Worm (Caenorhabditis elegans) whole organism, mixed stage, embryonic: ENCODE measurements around the gene T10B5.8.
A peak's percentile ranks its signal among the peaks of the same experiment; 100 is the strongest.

ENCODE experiments used
- blmp-1 ChIP-seq: fragments of 150-350 bp; optimal IDR thresholded peaks from 2 replicates; lab custom pipeline; 2014; ENCODE audit warnings: missing biosample characterization, missing genetic modification characterization
- ceh-39 ChIP-seq: fragments of 150-350 bp; optimal IDR thresholded peaks from 2 replicates; lab custom pipeline; 2014; ENCODE audit warnings: missing biosample characterization, missing genetic modification characterization
- cnd-1 ChIP-seq: fragments of 200-800 bp; sonication (Bioruptor generic); optimal IDR thresholded peaks from 2 replicates; lab custom pipeline; 2018; ENCODE audit warnings: mild to moderate bottlenecking, missing genetic modification characterization, missing compliant biosample characterization
- elt-1 ChIP-seq: sonication (generic microtip); optimal IDR thresholded peaks from 2 replicates; lab custom pipeline; 2017; ENCODE audit warnings: missing genetic modification characterization, mild to moderate bottlenecking, missing compliant biosample characterization, antibody characterized with exemption, moderate library complexity, borderline replicate concordance; ENCODE audit not compliant: insufficient read depth
- elt-3 ChIP-seq: fragments of 150-350 bp; optimal IDR thresholded peaks from 2 replicates; lab custom pipeline; 2014; ENCODE audit warnings: missing biosample characterization, missing genetic modification characterization
- flh-1 ChIP-seq: fragments of 200-800 bp; sonication (Bioruptor generic); optimal IDR thresholded peaks from 2 replicates; lab custom pipeline; 2018; ENCODE audit warnings: mild to moderate bottlenecking, missing genetic modification characterization, moderate library complexity, missing compliant biosample characterization
- hlh-1 ChIP-seq: fragments of 150-350 bp; optimal IDR thresholded peaks from 2 replicates; lab custom pipeline; 2014; ENCODE audit warnings: missing biosample characterization, missing genetic modification reagents, missing genetic modification characterization
- lsy-2 ChIP-seq: fragments of 150-350 bp; optimal IDR thresholded peaks from 2 replicates; lab custom pipeline; 2014; ENCODE audit warnings: missing biosample characterization, missing genetic modification characterization
- mep-1 ChIP-seq: fragments of 150-350 bp; optimal IDR thresholded peaks from 2 replicates; lab custom pipeline; 2017; ENCODE audit warnings: missing biosample characterization, missing genetic modification reagents, missing genetic modification characterization, inconsistent platforms
- nhr-28 ChIP-seq: fragments of 150-350 bp; optimal IDR thresholded peaks from 2 replicates; lab custom pipeline; 2014; ENCODE audit warnings: missing biosample characterization, missing genetic modification characterization
- pha-4 ChIP-seq: fragments of 150-350 bp; optimal IDR thresholded peaks from 2 replicates; lab custom pipeline; 2018; ENCODE audit warnings: missing biosample characterization, missing genetic modification reagents, missing genetic modification characterization
- sptf-1 ChIP-seq: sonication (generic microtip); optimal IDR thresholded peaks from 2 replicates; lab custom pipeline; 2017; ENCODE audit warnings: mild to moderate bottlenecking, missing genetic modification characterization, moderate library complexity, missing compliant biosample characterization
- tbx-8 ChIP-seq: fragments of 200-800 bp; sonication (Bioruptor generic); optimal IDR thresholded peaks from 2 replicates; lab custom pipeline; 2018; ENCODE audit warnings: mild to moderate bottlenecking, missing genetic modification characterization, moderate library complexity, missing compliant biosample characterization
- unc-120 ChIP-seq: sonication (generic microtip); optimal IDR thresholded peaks from 2 replicates; lab custom pipeline; 2017; ENCODE audit warnings: missing genetic modification characterization, missing compliant biosample characterization; ENCODE audit not compliant: poor library complexity, severe bottlenecking

Gene T10B5.8

ce11 chrV:1886997-1887396, 45.2 kb downstream of the T10B5.8 start:
- TF ChIP-seq ceh-39 (tag; lab: Kevin White, UChicago) (no peak), flh-1 (GFP tag; lab: Kevin White, UChicago) (no peak), pha-4 (tag; lab: Kevin White, UChicago) (no peak), elt-1 (tag; lab: Kevin White, UChicago) (no peak), sptf-1 (no peak), mep-1 (no peak), nhr-28 (tag; lab: Kevin White, UChicago) (no peak), unc-120 (tag; lab: Kevin White, UChicago) (no peak), cnd-1 (tag; lab: Kevin White, UChicago) (no peak), hlh-1 (no peak)

ce11 chrV:1888299-1888698, 46.5 kb downstream of the T10B5.8 start:
- TF ChIP-seq tbx-8 (GFP tag; lab: Kevin White, UChicago): no peak

- peak; percentile 48 for TF ChIP-seq hlh-1
- no peak for TF ChIP-seq blmp-1 (tag; lab: Kevin White, UChicago)
These were observed 48.2 kb downstream of the T10B5.8 start for ce11 chrV:1889996-1890395.

ce11 chrV:1892567-1893277, 50.9 kb downstream of the T10B5.8 start, which contains the start of gene zig-11:
zig-11 (minus strand) TSS chrV:1892939.
- TF ChIP-seq lsy-2 (tag; lab: Kevin White, UChicago) (peak; percentile 85), elt-3 (no peak)
- TF ChIP-seq, all 35 proteins: peak for 1
